Worm (Caenorhabditis elegans): ENCODE measurements around the gene srw-32.

ce11 chrV:17527729-17528128 lies 19.1 kb downstream of the srw-32 start, which contains the start of gene srz-90:
- TF ChIP-seq lin-54 (GFP tag; optimal IDR thresholded peaks at IDR 0.05) = no peak
- no peak for TF ChIP-seq C06A6.2 (GFP tag; conservative IDR thresholded peaks at IDR 0.05)
- TF ChIP-seq unc-62 (GFP tag; optimal IDR thresholded peaks at IDR 0.05) = no peak
- no peak for TF ChIP-seq attf-6 (GFP tag; IDR thresholded peaks at IDR 0.05)
- TF ChIP-seq repo-1 (tag; optimal IDR thresholded peaks at IDR 0.05) = no peak
- no peak for TF ChIP-seq ets-4 (GFP tag; optimal IDR thresholded peaks at IDR 0.05)
- no peak for TF ChIP-seq mcd-1 (GFP tag; IDR thresholded peaks at IDR 0.05)
- TF ChIP-seq bed-2 (GFP tag; IDR thresholded peaks at IDR 0.05) = no peak
- TF ChIP-seq T07F8.4 (tag; optimal IDR thresholded peaks at IDR 0.05) = no peak
- TF ChIP-seq B0035.1 (tag; optimal IDR thresholded peaks at IDR 0.05) = no peak
- TF ChIP-seq ztf-18 (tag; optimal IDR thresholded peaks at IDR 0.05) = no peak
- TF ChIP-seq mes-4 (tag; optimal IDR thresholded peaks at IDR 0.05) = no peak
- no peak for TF ChIP-seq aptf-2 (GFP tag; conservative IDR thresholded peaks at IDR 0.05)
